Worm (Caenorhabditis elegans): ENCODE results near the gene Y41C4A.9.

ce11 chrIII:11750817-11751216 lies 32.4 kb upstream of the Y41C4A.9 start:
- no peak for TF ChIP-seq hlh-6 (tag; optimal IDR thresholded peaks at IDR 0.05)
- TF ChIP-seq syd-9 (tag; optimal IDR thresholded peaks at IDR 0.05), result no peak
- TF ChIP-seq nfya-1 (tag; optimal IDR thresholded peaks at IDR 0.05), result no peak

All from whole organism, late embryonic.